Fruit fly (Drosophila melanogaster): ENCODE measurements around the gene CG8032.

Gene CG8032

DNA sequence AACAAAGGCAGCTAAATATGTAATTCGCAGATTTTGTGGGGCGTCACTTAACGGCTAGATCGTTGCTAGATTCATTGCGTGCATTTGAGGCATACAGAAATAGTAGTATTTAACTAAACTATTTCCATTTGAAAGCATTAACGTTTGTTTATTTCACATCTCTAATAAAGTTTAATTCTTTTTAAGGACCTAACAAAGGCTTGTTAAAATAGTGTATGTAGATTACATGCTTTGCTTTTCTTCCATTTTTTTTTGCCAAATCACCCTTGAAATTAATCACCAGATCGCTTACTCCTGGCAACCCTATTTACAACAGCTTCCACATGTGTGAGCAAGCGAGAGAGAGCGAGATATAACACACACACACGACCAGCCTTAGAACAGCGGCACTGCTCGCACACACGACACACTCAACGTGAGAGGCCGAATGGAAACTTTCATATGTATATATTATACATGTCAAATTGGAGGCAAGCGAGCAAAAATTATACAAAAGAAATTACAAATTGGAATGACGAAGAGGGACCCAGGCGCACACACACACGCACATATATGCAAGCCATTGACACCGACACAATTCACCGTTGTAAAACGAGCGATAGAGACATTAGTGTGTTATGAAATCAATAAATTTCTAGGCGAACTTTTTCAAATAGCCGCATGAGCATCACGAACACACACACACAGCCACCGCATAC, 4.6 kb upstream of the CG8032 start (continued):
- TF ChIP-seq CG32532 (GFP tag; IDR thresholded peaks at IDR 0.05) (peak; percentile 71), jigr1 (GFP tag; IDR thresholded peaks at IDR 0.05) (no peak), nerfin-2 (GFP tag; IDR thresholded peaks at IDR 0.05; ENCODE audit: partially characterized antibody) (no peak), CG12219 (GFP tag; optimal IDR thresholded peaks at IDR 0.05) (no peak), pita (GFP tag; optimal IDR thresholded peaks at IDR 0.05) (no peak), Optix (GFP tag; IDR thresholded peaks at IDR 0.05) (peak; percentile 42; the same call in 1 of the 3 replicates), Lhr (GFP tag; optimal IDR thresholded peaks at IDR 0.05) (no peak), CG5953 (GFP tag; IDR thresholded peaks at IDR 0.05) (peak; percentile 42; the same call in 1 of the 2 replicates), gce (GFP tag; IDR thresholded peaks at IDR 0.05) (peak; percentile 55; the same call in 1 of the 3 replicates), CG32767 (GFP tag; IDR thresholded peaks at IDR 0.05) (peak; percentile 70), CG6683 (GFP tag; optimal IDR thresholded peaks at IDR 0.05) (peak; percentile 6), CG15269 (tag; optimal IDR thresholded peaks at IDR 0.05) (peak; percentile 72), CG3407 (GFP tag; optimal IDR thresholded peaks at IDR 0.05) (no peak), Hr78 (GFP tag; optimal IDR thresholded peaks at IDR 0.05) (peak in 1 of 2 experiments; percentile 4), CG2199 (GFP tag; IDR thresholded peaks at IDR 0.05) (peak; percentile 94), CG14860 (GFP tag; IDR thresholded peaks at IDR 0.05; ENCODE audit: partially characterized antibody) (no peak), CG11504 (tag; optimal IDR thresholded peaks at IDR 0.05) (peak; percentile 54), nerfin-1 (tag; optimal IDR thresholded peaks at IDR 0.05) (peak; percentile 62), mld (GFP tag; IDR thresholded peaks at IDR 0.05; ENCODE audit: partially characterized antibody) (no peak), CG2678 (tag; optimal IDR thresholded peaks at IDR 0.05) (peak; percentile 56), CG8944 (GFP tag; optimal IDR thresholded peaks at IDR 0.05) (no peak), shn (GFP tag; optimal IDR thresholded peaks at IDR 0.05) (peak; percentile 39), CG8478 (optimal IDR thresholded peaks at IDR 0.05) (peak; percentile 81), sc (optimal IDR thresholded peaks at IDR 0.05) (no peak), sc (GFP tag; optimal IDR thresholded peaks at IDR 0.05) (no peak), dmrt11E (tag; optimal IDR thresholded peaks at IDR 0.05) (peak; percentile 11), fru (optimal IDR thresholded peaks at IDR 0.05) (no peak), luna (GFP tag; optimal IDR thresholded peaks at IDR 0.05) (peak; percentile 5), CG43689 (GFP tag; IDR thresholded peaks at IDR 0.05) (no peak), CG14014 (GFP tag; IDR thresholded peaks at IDR 0.05) (peak; percentile 65; the same call in 1 of the 2 replicates), CG3847 (GFP tag; IDR thresholded peaks at IDR 0.05) (peak; percentile 50), nmo (GFP tag; optimal IDR thresholded peaks at IDR 0.05) (peak; percentile 45), CG15073 (GFP tag; optimal IDR thresholded peaks at IDR 0.05) (no peak), CG4360 (GFP tag; IDR thresholded peaks at IDR 0.05) (0 out of 2 replicates have a peak, but pooled peaks have one; percentile 12), CG2712 (tag; optimal IDR thresholded peaks at IDR 0.05) (peak; percentile 51), prd (optimal IDR thresholded peaks at IDR 0.05) (no peak), prd (GFP tag; IDR thresholded peaks at IDR 0.05) (peak; percentile 52; the same call in 2 of the 3 replicates), Atf6 (GFP tag; IDR thresholded peaks at IDR 0.05) (peak; percentile 73), wor (GFP tag; IDR thresholded peaks at IDR 0.05) (no peak), unpg (GFP tag; optimal IDR thresholded peaks at IDR 0.05) (peak; percentile 58), Spps (tag; optimal IDR thresholded peaks at IDR 0.05) (no peak), ara (GFP tag; IDR thresholded peaks at IDR 0.05) (no peak), CG7556 (GFP tag; optimal IDR thresholded peaks at IDR 0.05) (peak; percentile 59), CG17829 (tag; optimal IDR thresholded peaks at IDR 0.05) (peak; percentile 27), scrt (GFP tag; optimal IDR thresholded peaks at IDR 0.05) (peak; percentile 41), pnt (GFP tag; optimal IDR thresholded peaks at IDR 0.05) (peak; percentile 23), CG11247 (GFP tag; IDR thresholded peaks at IDR 0.05) (no peak), Eip74EF (GFP tag; optimal IDR thresholded peaks at IDR 0.05) (peak in 1 of 2 experiments; percentile 32), Asciz (GFP tag; optimal IDR thresholded peaks at IDR 0.05) (peak; percentile 25), bowl (GFP tag; IDR thresholded peaks at IDR 0.05) (no peak)
